Worm (Caenorhabditis elegans) whole organism, L2 larva: ENCODE results near the gene C15C8.4.

ENCODE experiments used
- C34F6.9 ChIP-seq: fragments of 150-350 bp; optimal IDR thresholded peaks from 2 replicates; lab custom pipeline; 2014; ENCODE audit warnings: missing biosample characterization, missing genetic modification characterization
- ZK546.5 ChIP-seq: sonication (generic microtip); optimal IDR thresholded peaks from 2 replicates; lab custom pipeline; 2017; ENCODE audit warnings: missing biosample characterization, missing genetic modification characterization
- ama-1 ChIP-seq: fragments of 150-350 bp; optimal IDR thresholded peaks from 2 replicates; lab custom pipeline; 2018; ENCODE audit warnings: inconsistent platforms
- ceh-16 ChIP-seq: fragments of 150-350 bp; optimal IDR thresholded peaks from 2 replicates; lab custom pipeline; 2014; ENCODE audit warnings: missing biosample characterization, missing genetic modification characterization
- dmd-4 ChIP-seq: sonication (generic microtip); optimal IDR thresholded peaks from 2 replicates; lab custom pipeline; 2017; ENCODE audit warnings: missing biosample characterization, missing genetic modification characterization
- lin-39 ChIP-seq: fragments of 150-350 bp; optimal IDR thresholded peaks from 2 replicates; lab custom pipeline; 2014; ENCODE audit warnings: missing biosample characterization, missing genetic modification reagents, missing genetic modification characterization
- mdl-1 ChIP-seq, 2 experiments: fragments of 150-350 bp in 1 of 2; sonication (generic microtip) in 1 of 2; optimal IDR thresholded peaks; 2 replicates each; lab custom pipeline; 2017; ENCODE audit warnings: missing biosample characterization in 2 of 2, missing genetic modification characterization in 2 of 2
- nhr-25 ChIP-seq: fragments of 150-350 bp; sonication (generic microtip); optimal IDR thresholded peaks from 3 replicates; lab custom pipeline; 2014; ENCODE audit warnings: missing biosample characterization, missing genetic modification characterization
- sma-9 ChIP-seq, 2 experiments: fragments of 150-350 bp in 1 of 2; sonication (generic microtip) in 1 of 2; optimal IDR thresholded peaks; 2 replicates each; lab custom pipeline; 2014 to 2016; ENCODE audit warnings: missing genetic modification characterization in 2 of 2, mild to moderate bottlenecking in 1 of 2, missing biosample characterization in 1 of 2, missing compliant biosample characterization in 1 of 2, missing genetic modification reagents in 1 of 2, moderate library complexity in 1 of 2
- zag-1 ChIP-seq: fragments of 150-350 bp; optimal IDR thresholded peaks from 2 replicates; lab custom pipeline; 2014; ENCODE audit warnings: missing biosample characterization, missing genetic modification characterization

- TF ChIP-seq ceh-16 (tag; lab: Kevin White, UChicago) (no peak), ZK546.5 (tag; lab: Kevin White, UChicago) (no peak), C34F6.9 (tag; lab: Kevin White, UChicago) (peak; percentile 15), ama-1 (lab: Kevin White, UChicago) (no peak), sma-9 (GFP tag; optimal IDR thresholded peaks at IDR 0.05; lab: Kevin White, UChicago) (no peak), sma-9 (tag; optimal IDR thresholded peaks at IDR 0.05; lab: Kevin White, UChicago) (no peak), dmd-4 (no peak), mdl-1 (tag; optimal IDR thresholded peaks at IDR 0.05; lab: Kevin White, UChicago) (no peak), zag-1 (tag; lab: Kevin White, UChicago) (no peak), lin-39 (tag; lab: Kevin White, UChicago) (no peak), nhr-25 (tag; lab: Kevin White, UChicago) (no peak)
Measured at ce11 chrV:12695968-12696367, 51.3 kb downstream of the C15C8.4 start, which contains the start of gene K10C8.4.
